Worm (Caenorhabditis elegans) whole organism, mixed stage, embryonic: ENCODE results near the gene Y17G9B.4.
A peak's percentile ranks its signal among the peaks of the same experiment; 100 is the strongest.

ENCODE experiments used
- drap-1 ChIP-seq: fragments of 200-800 bp; sonication (Bioruptor generic); optimal IDR thresholded peaks from 3 replicates; lab custom pipeline; 2018; ENCODE audit warnings: mild to moderate bottlenecking, missing genetic modification characterization, missing compliant biosample characterization
- lsy-2 ChIP-seq: fragments of 150-350 bp; optimal IDR thresholded peaks from 2 replicates; lab custom pipeline; 2014; ENCODE audit warnings: missing biosample characterization, missing genetic modification characterization
- mep-1 ChIP-seq: fragments of 150-350 bp; optimal IDR thresholded peaks from 2 replicates; lab custom pipeline; 2017; ENCODE audit warnings: missing biosample characterization, missing genetic modification reagents, missing genetic modification characterization, inconsistent platforms
- nhr-237 ChIP-seq: fragments of 150-350 bp; optimal IDR thresholded peaks from 2 replicates; lab custom pipeline; 2014; ENCODE audit warnings: missing biosample characterization, missing genetic modification characterization
- nhr-28 ChIP-seq: fragments of 150-350 bp; optimal IDR thresholded peaks from 2 replicates; lab custom pipeline; 2014; ENCODE audit warnings: missing biosample characterization, missing genetic modification characterization
- snpc-4 ChIP-seq: fragments of 150-350 bp; optimal IDR thresholded peaks from 2 replicates; lab custom pipeline; 2014; ENCODE audit warnings: missing biosample characterization, missing genetic modification characterization
- sptf-1 ChIP-seq: sonication (generic microtip); optimal IDR thresholded peaks from 2 replicates; lab custom pipeline; 2017; ENCODE audit warnings: mild to moderate bottlenecking, missing genetic modification characterization, moderate library complexity, missing compliant biosample characterization
- tbx-8 ChIP-seq: fragments of 200-800 bp; sonication (Bioruptor generic); optimal IDR thresholded peaks from 2 replicates; lab custom pipeline; 2018; ENCODE audit warnings: mild to moderate bottlenecking, missing genetic modification characterization, moderate library complexity, missing compliant biosample characterization
- unc-120 ChIP-seq: sonication (generic microtip); optimal IDR thresholded peaks from 2 replicates; lab custom pipeline; 2017; ENCODE audit warnings: missing genetic modification characterization, missing compliant biosample characterization; ENCODE audit not compliant: poor library complexity, severe bottlenecking
- unc-62 ChIP-seq: fragments of 150-350 bp; optimal IDR thresholded peaks from 2 replicates; lab custom pipeline; 2014; ENCODE audit warnings: missing biosample characterization, missing genetic modification reagents, missing genetic modification characterization
- zip-8 ChIP-seq: fragments of 150-350 bp; optimal IDR thresholded peaks from 2 replicates; lab custom pipeline; 2014; ENCODE audit warnings: missing biosample characterization, missing genetic modification characterization
- ztf-11 ChIP-seq: fragments of 150-350 bp; optimal IDR thresholded peaks from 2 replicates; lab custom pipeline; 2014; ENCODE audit warnings: missing biosample characterization, missing genetic modification characterization

DNA sequence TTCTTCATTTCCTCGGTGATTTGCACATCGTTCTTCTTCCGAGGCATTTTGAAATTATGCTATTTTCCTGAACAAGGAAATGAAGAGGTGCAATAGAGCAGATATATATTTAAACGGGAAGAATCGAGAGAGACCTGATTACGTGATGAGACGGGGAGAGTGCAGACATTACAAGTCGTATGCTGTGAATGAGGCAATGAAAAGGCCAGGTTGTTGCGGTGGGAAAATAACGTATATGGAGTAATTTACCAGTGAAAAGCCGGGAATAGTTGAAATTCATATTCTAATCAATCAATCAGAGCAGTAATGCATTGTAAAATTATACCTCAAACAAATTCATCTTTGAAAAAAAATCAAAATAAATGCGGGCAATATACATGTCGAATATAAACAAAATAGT lies 6.7 kb downstream of the Y17G9B.4 start, which contains the start of gene Y17G9B.8:
- TF ChIP-seq unc-120, result no peak
- TF ChIP-seq drap-1 (GFP tag; lab: Kevin White, UChicago), result no peak
- TF ChIP-seq zip-8 (tag; lab: Kevin White, UChicago), result no peak
- no peak for TF ChIP-seq nhr-28
- peak; percentile 9 for TF ChIP-seq sptf-1
- no peak for TF ChIP-seq mep-1 (tag; lab: Kevin White, UChicago)
- TF ChIP-seq snpc-4 (tag; lab: Kevin White, UChicago), result no peak
- no peak for TF ChIP-seq ztf-11 (tag; lab: Kevin White, UChicago)
- no peak for TF ChIP-seq lsy-2 (tag; lab: Kevin White, UChicago)
- TF ChIP-seq tbx-8 (GFP tag; lab: Kevin White, UChicago), result no peak
- TF ChIP-seq nhr-237 (tag; lab: Kevin White, UChicago), result no peak
- TF ChIP-seq unc-62 (GFP tag; lab: Kevin White, UChicago), result no peak
